Fruit fly (Drosophila melanogaster) S2 (cell line): ENCODE measurements around the gene Tace.

Source experiments
- CG8478 ChIP-seq: fragments of >200 bp; optimal IDR thresholded peaks from 2 replicates; lab custom pipeline; 2018
- CTCF ChIP-seq, 2 experiments: fragments of >200 bp; optimal IDR thresholded peaks; 2 replicates each; lab custom pipeline; 2018

DNA sequence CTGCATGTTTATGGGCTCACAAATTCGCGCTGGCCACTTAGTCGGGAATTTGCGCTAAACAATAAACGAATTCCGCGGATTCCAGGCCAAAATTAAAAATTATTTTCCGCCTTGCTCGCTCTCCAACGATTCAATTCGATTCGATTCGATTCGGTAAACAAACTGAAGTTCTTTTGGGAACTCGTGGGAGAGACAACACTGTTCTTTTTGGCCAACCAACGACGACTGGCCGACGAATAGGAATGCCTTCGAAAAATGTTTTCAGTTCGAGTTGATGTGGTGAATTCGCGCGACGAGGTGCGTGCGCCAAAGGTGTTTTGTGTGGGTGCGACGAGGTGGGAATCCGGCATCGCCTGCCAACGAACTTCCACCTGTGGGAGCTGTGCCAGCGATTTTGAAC is 51.6 kb downstream of the Tace start, which contains the start of gene CG15528:
- TF ChIP-seq CG8478 (lab: Kevin White, UChicago), result no peak
- no peak for TF ChIP-seq CTCF (optimal IDR thresholded peaks at IDR 0.05; lab: Kevin White, UChicago)
